Fruit fly (Drosophila melanogaster) whole organism, wandering third instar larva: ENCODE data around the gene RhoGEF4.
A peak's percentile ranks its signal among the peaks of the same experiment; 100 is the strongest.

ENCODE experiments used
- Abd-B ChIP-seq: fragments of >200 bp; optimal IDR thresholded peaks from 2 replicates; lab custom pipeline; 2017; ENCODE audit warnings: missing biosample characterization, missing genetic modification characterization
- CG32264 ChIP-seq: fragments of 200-800 bp; sonication (Bioruptor generic); optimal IDR thresholded peaks from 2 replicates; lab custom pipeline; 2016; ENCODE audit warnings: missing biosample characterization, missing genetic modification characterization
- CG9705 ChIP-seq: fragments of 200-800 bp; sonication (Bioruptor generic); optimal IDR thresholded peaks from 2 replicates; lab custom pipeline; 2018; ENCODE audit warnings: missing biosample characterization, mild to moderate bottlenecking, missing genetic modification characterization
- CrebA ChIP-seq: fragments of 200-800 bp; sonication (Bioruptor generic); optimal IDR thresholded peaks from 2 replicates; lab custom pipeline; 2016; ENCODE audit warnings: missing biosample characterization, mild to moderate bottlenecking, missing genetic modification characterization, borderline replicate concordance
- Dfd ChIP-seq: fragments of >200 bp; optimal IDR thresholded peaks from 2 replicates; lab custom pipeline; 2017; ENCODE audit warnings: missing biosample characterization, missing genetic modification characterization
- Dif ChIP-seq: fragments of 200-275, 200-300 bp; sonication (Bioruptor generic); optimal IDR thresholded peaks from 2 replicates; lab custom pipeline; 2018; ENCODE audit warnings: missing biosample characterization, missing genetic modification characterization; ENCODE audit not compliant: partially characterized antibody
- GATAd ChIP-seq: sonication (Bioruptor generic); optimal IDR thresholded peaks from 2 replicates; lab custom pipeline; 2016; ENCODE audit warnings: missing biosample characterization, missing genetic modification characterization
- HLH106 ChIP-seq: fragments of 200-800 bp; optimal IDR thresholded peaks from 3 replicates; lab custom pipeline; 2019; ENCODE audit warnings: missing biosample characterization, mild to moderate bottlenecking, missing genetic modification characterization, moderate library complexity
- Hnf4 ChIP-seq: fragments of 200-800 bp; sonication (Bioruptor generic); optimal IDR thresholded peaks from 2 replicates; lab custom pipeline; 2016; ENCODE audit warnings: missing biosample characterization, mild to moderate bottlenecking, missing genetic modification characterization
- Hr78 ChIP-seq: fragments of >200 bp; optimal IDR thresholded peaks from 2 replicates; lab custom pipeline; 2017; ENCODE audit warnings: missing biosample characterization, missing genetic modification characterization
- Hr83 ChIP-seq: fragments of 200-300 bp; sonication (Bioruptor generic); optimal IDR thresholded peaks from 2 replicates; lab custom pipeline; 2016; ENCODE audit warnings: missing biosample characterization, mild to moderate bottlenecking, missing genetic modification characterization, moderate library complexity; ENCODE audit not compliant: poor library complexity, severe bottlenecking
- Jra ChIP-seq: sonication (Bioruptor generic); optimal IDR thresholded peaks from 2 replicates; lab custom pipeline; 2016; ENCODE audit warnings: missing biosample characterization, missing genetic modification characterization
- Mio ChIP-seq: sonication (Bioruptor generic); optimal IDR thresholded peaks from 2 replicates; lab custom pipeline; 2016; ENCODE audit warnings: missing biosample characterization, missing genetic modification characterization
- Myc ChIP-seq: fragments of >200 bp; optimal IDR thresholded peaks from 2 replicates; lab custom pipeline; 2017
- N ChIP-seq: fragments of >200 bp; optimal IDR thresholded peaks from 2 replicates; lab custom pipeline; 2018; ENCODE audit warnings: missing biosample characterization, missing external identifiers, missing genetic modification characterization
- OdsH ChIP-seq: fragments of 200-800 bp; sonication (Bioruptor generic); optimal IDR thresholded peaks from 2 replicates; lab custom pipeline; 2016; ENCODE audit warnings: missing biosample characterization, mild to moderate bottlenecking, missing genetic modification characterization
- Rel ChIP-seq, 2 experiments: fragments of 200-800 bp; sonication (Bioruptor generic) in 1 of 2; optimal IDR thresholded peaks; 2 replicates in 1 of 2; 3 replicates in 1 of 2; lab custom pipeline; 2016 to 2019; ENCODE audit warnings: mild to moderate bottlenecking in 2 of 2, missing biosample characterization in 2 of 2, missing genetic modification characterization in 2 of 2, moderate library complexity in 1 of 2
- Sp1 ChIP-seq: fragments of 200-800 bp; sonication (Bioruptor generic); optimal IDR thresholded peaks from 3 replicates; lab custom pipeline; 2019; ENCODE audit warnings: missing biosample characterization, mild to moderate bottlenecking, missing genetic modification characterization, moderate library complexity
- Vsx2 ChIP-seq: fragments of 200-300, 225-300 bp; sonication (Bioruptor generic); optimal IDR thresholded peaks from 2 replicates; lab custom pipeline; 2018; ENCODE audit warnings: missing biosample characterization, missing genetic modification characterization; ENCODE audit not compliant: partially characterized antibody
- br ChIP-seq: fragments of 200-800 bp; sonication (Bioruptor generic); optimal IDR thresholded peaks from 2 replicates; lab custom pipeline; 2016; ENCODE audit warnings: missing biosample characterization, missing genetic modification characterization
- brk ChIP-seq: fragments of 200-800 bp; sonication (Bioruptor generic); optimal IDR thresholded peaks from 2 replicates; lab custom pipeline; 2016; ENCODE audit warnings: missing biosample characterization, mild to moderate bottlenecking, missing genetic modification characterization
- dl ChIP-seq, 2 experiments: fragments of 175-275, 200-275 bp in 1 of 2; fragments of 200-275 bp in 1 of 2; sonication (Bioruptor generic); optimal IDR thresholded peaks; lab custom pipeline; 2018; ENCODE audit warnings: mild to moderate bottlenecking in 2 of 2, missing biosample characterization in 2 of 2, missing genetic modification characterization in 2 of 2, moderate library complexity in 2 of 2; ENCODE audit not compliant: partially characterized antibody in 2 of 2, insufficient read depth in 1 of 2
- dmrt93B ChIP-seq: fragments of 200-800 bp; sonication (Bioruptor generic); optimal IDR thresholded peaks from 2 replicates; lab custom pipeline; 2018; ENCODE audit warnings: missing biosample characterization, mild to moderate bottlenecking, missing genetic modification characterization
- dsf ChIP-seq: sonication (Bioruptor generic); optimal IDR thresholded peaks from 2 replicates; lab custom pipeline; 2016; ENCODE audit warnings: missing biosample characterization, missing genetic modification characterization, borderline replicate concordance
- ey ChIP-seq: fragments of 200-800 bp; sonication (Bioruptor generic); optimal IDR thresholded peaks from 2 replicates; lab custom pipeline; 2016; ENCODE audit warnings: missing biosample characterization, missing genetic modification characterization
- foxo ChIP-seq, 2 experiments: fragments of 200-800 bp; sonication (Bioruptor generic); optimal IDR thresholded peaks; 2 replicates in 1 of 2; 3 replicates in 1 of 2; lab custom pipeline; 2016 to 2017; ENCODE audit warnings: missing biosample characterization in 2 of 2, missing genetic modification characterization in 2 of 2
- fru ChIP-seq: fragments of 200-800 bp; sonication (Bioruptor generic); optimal IDR thresholded peaks from 3 replicates; lab custom pipeline; 2016; ENCODE audit warnings: missing biosample characterization, mild to moderate bottlenecking, missing genetic modification characterization
- h ChIP-seq: fragments of 200-800 bp; sonication (Bioruptor generic); optimal IDR thresholded peaks from 3 replicates; lab custom pipeline; 2016; ENCODE audit warnings: missing biosample characterization, mild to moderate bottlenecking, missing genetic modification characterization
- jim ChIP-seq: fragments of 175-275, 200-325 bp; sonication (Bioruptor generic); optimal IDR thresholded peaks from 2 replicates; lab custom pipeline; 2016; ENCODE audit warnings: missing biosample characterization, mild to moderate bottlenecking, missing genetic modification characterization
- lola ChIP-seq: fragments of >200 bp; optimal IDR thresholded peaks from 2 replicates; lab custom pipeline; 2017; ENCODE audit warnings: missing biosample characterization, missing genetic modification characterization
- pan ChIP-seq: fragments of >200 bp; optimal IDR thresholded peaks from 2 replicates; lab custom pipeline; 2017
- psq ChIP-seq: fragments of 200-800 bp; sonication (Bioruptor generic); optimal IDR thresholded peaks from 3 replicates; lab custom pipeline; 2017; ENCODE audit warnings: missing biosample characterization, mild to moderate bottlenecking, missing genetic modification characterization, moderate library complexity
- rgr ChIP-seq: fragments of 200-800 bp; sonication (Bioruptor generic); optimal IDR thresholded peaks from 3 replicates; lab custom pipeline; 2016; ENCODE audit warnings: missing biosample characterization, mild to moderate bottlenecking, missing genetic modification characterization
- sage ChIP-seq: fragments of 200-800 bp; sonication (Bioruptor generic); optimal IDR thresholded peaks from 2 replicates; lab custom pipeline; 2016; ENCODE audit warnings: missing biosample characterization, mild to moderate bottlenecking, missing genetic modification characterization
- sv ChIP-seq: fragments of 200-800 bp; sonication (Bioruptor generic); optimal IDR thresholded peaks from 3 replicates; lab custom pipeline; 2016; ENCODE audit warnings: missing biosample characterization, missing genetic modification characterization
- tai ChIP-seq: sonication (Bioruptor generic); optimal IDR thresholded peaks from 2 replicates; lab custom pipeline; 2016; ENCODE audit warnings: missing biosample characterization, missing genetic modification characterization
- usp ChIP-seq: fragments of >200 bp; optimal IDR thresholded peaks from 2 replicates; lab custom pipeline; 2017; ENCODE audit warnings: missing biosample characterization, missing genetic modification characterization
- woc ChIP-seq: sonication (Bioruptor generic); optimal IDR thresholded peaks from 2 replicates; lab custom pipeline; 2016; ENCODE audit warnings: missing biosample characterization, mild to moderate bottlenecking, missing genetic modification characterization

The RhoGEF4 gene

dm6 chr3L:7369543-7369942, 46.3 kb upstream of the RhoGEF4 start, which contains the start of gene akirin:
Gene akirin (plus strand): TSS chr3L:7369843.
- TF ChIP-seq Myc (peak; percentile 4), Mio (no peak)

dm6 chr3L:7368934-7369333, 45.7 kb upstream of the RhoGEF4 start, which contains the start of gene Sh3beta:
Gene Sh3beta (minus strand): TSS chr3L:7369260.
- no peak for TF ChIP-seq Jra (GFP tag; lab: Kevin White, UChicago)
- TF ChIP-seq sage (GFP tag; lab: Kevin White, UChicago) = peak; percentile 20

- peak; percentile 97 for TF ChIP-seq Vsx2 (GFP tag; lab: Kevin White, UChicago)
- peak in 1 of 2 experiments; percentile 2 for TF ChIP-seq foxo (GFP tag; optimal IDR thresholded peaks at IDR 0.05; lab: Kevin White, UChicago)
- TF ChIP-seq dsf (GFP tag; lab: Kevin White, UChicago) = no peak
- no peak for TF ChIP-seq Hr78 (GFP tag; lab: Kevin White, UChicago)
- TF ChIP-seq OdsH (GFP tag; lab: Kevin White, UChicago) = no peak
- TF ChIP-seq Jra (GFP tag; lab: Kevin White, UChicago) = peak; percentile 65
- no peak for TF ChIP-seq usp
- TF ChIP-seq sage (GFP tag; lab: Kevin White, UChicago) = peak; percentile 12
- TF ChIP-seq woc (GFP tag; lab: Kevin White, UChicago) = peak; percentile 30
- TF ChIP-seq Rel (GFP tag; optimal IDR thresholded peaks at IDR 0.05; lab: Kevin White, UChicago) = no peak
- TF ChIP-seq Rel (tag; optimal IDR thresholded peaks at IDR 0.05; lab: Kevin White, UChicago) = peak; percentile 81
- no peak for TF ChIP-seq jim (GFP tag; lab: Kevin White, UChicago)
- TF ChIP-seq ey (GFP tag; lab: Kevin White, UChicago) = no peak
- no peak for TF ChIP-seq CG9705 (GFP tag; lab: Kevin White, UChicago)
- TF ChIP-seq sv = no peak
- no peak for TF ChIP-seq pan (lab: Kevin White, UChicago)
- peak; percentile 7 for TF ChIP-seq Sp1 (GFP tag; lab: Kevin White, UChicago)
- TF ChIP-seq Myc = no peak
- no peak for TF ChIP-seq Hr83 (GFP tag; lab: Kevin White, UChicago)
- TF ChIP-seq dl (GFP tag; optimal IDR thresholded peaks at IDR 0.05; lab: Kevin White, UChicago; ENCODE audit: insufficient read depth in 1 of 2, partially characterized antibody in 2 of 2) = no peak
- TF ChIP-seq CG32264 (GFP tag; lab: Kevin White, UChicago) = no peak
- TF ChIP-seq CrebA = no peak
- no peak for TF ChIP-seq Dif (GFP tag; lab: Kevin White, UChicago)
- TF ChIP-seq tai = no peak
- peak; percentile 16 for TF ChIP-seq h (GFP tag; lab: Kevin White, UChicago)
- no peak for TF ChIP-seq lola (GFP tag; lab: Kevin White, UChicago)
- no peak for TF ChIP-seq Mio
- TF ChIP-seq Abd-B (GFP tag; lab: Kevin White, UChicago) = no peak
- TF ChIP-seq psq (GFP tag; lab: Kevin White, UChicago) = no peak
- no peak for TF ChIP-seq N (GFP tag; lab: Kevin White, UChicago)
- TF ChIP-seq Hnf4 (GFP tag; lab: Kevin White, UChicago) = peak; percentile 41
- TF ChIP-seq GATAd (GFP tag; lab: Kevin White, UChicago) = no peak
- no peak for TF ChIP-seq brk (GFP tag; lab: Kevin White, UChicago)
- TF ChIP-seq rgr (GFP tag; lab: Kevin White, UChicago) = peak; percentile 10
- no peak for TF ChIP-seq Dfd
- no peak for TF ChIP-seq br (GFP tag; lab: Kevin White, UChicago)
- TF ChIP-seq dmrt93B (GFP tag; lab: Kevin White, UChicago) = no peak
- peak; percentile 34 for TF ChIP-seq fru (GFP tag; lab: Kevin White, UChicago)
- TF ChIP-seq HLH106 (tag; lab: Kevin White, UChicago) = peak; percentile 33
These were observed 44.8 kb upstream of the RhoGEF4 start for dm6 chr3L:7367798-7368678.
